Worm (Caenorhabditis elegans) whole organism, young adult: ENCODE measurements around the gene dnc-1.

Source experiments
- B0261.1 ChIP-seq: sonication (generic microtip); optimal IDR thresholded peaks from 2 replicates; lab custom pipeline; 2016; ENCODE audit warnings: mild to moderate bottlenecking, missing genetic modification characterization, moderate library complexity, missing compliant biosample characterization
- F10E7.11 ChIP-seq: sonication (generic microtip); optimal IDR thresholded peaks from 2 replicates; lab custom pipeline; 2017; ENCODE audit warnings: mild to moderate bottlenecking, missing genetic modification characterization, moderate library complexity, missing compliant biosample characterization
- F37B4.10 ChIP-seq: fragments of 200-800 bp; sonication (Bioruptor generic); IDR thresholded peaks from 2 replicates; pipeline ENCODE4 v1.3.6; 2022; ENCODE audit warnings: missing genetic modification characterization, missing compliant biosample characterization
- F39B2.1 ChIP-seq: fragments of 200-800 bp; sonication (Bioruptor generic); IDR thresholded peaks from 2 replicates; pipeline ENCODE4 v1.3.6; 2022; ENCODE audit warnings: missing genetic modification reagents, missing genetic modification characterization, missing compliant biosample characterization
- F57C9.4 ChIP-seq: sonication (generic microtip); optimal IDR thresholded peaks from 2 replicates; lab custom pipeline; 2017; ENCODE audit warnings: mild to moderate bottlenecking, missing genetic modification characterization, missing compliant biosample characterization
- K11D2.4 ChIP-seq: fragments of 200-800 bp; sonication (Bioruptor generic); IDR thresholded peaks from 2 replicates; pipeline ENCODE4 v1.3.6; 2022; ENCODE audit warnings: missing genetic modification reagents, missing genetic modification characterization, missing compliant biosample characterization
- Y79H2A.3 ChIP-seq: fragments of 200-800 bp; sonication (Bioruptor generic); conservative IDR thresholded peaks from 2 replicates; pipeline ENCODE4 v1.3.6; 2022; ENCODE audit warnings: missing genetic modification reagents, missing genetic modification characterization, missing compliant biosample characterization
- akir-1 ChIP-seq: fragments of 200-800 bp; sonication (Bioruptor generic); optimal IDR thresholded peaks from 2 replicates; lab custom pipeline; 2018; ENCODE audit warnings: mild to moderate bottlenecking, missing genetic modification characterization, moderate library complexity, missing compliant biosample characterization
- attf-3 ChIP-seq: fragments of 200-800 bp; sonication (Bioruptor generic); conservative IDR thresholded peaks from 2 replicates; pipeline ENCODE4 v1.3.6; 2022; ENCODE audit warnings: missing genetic modification reagents, missing genetic modification characterization, missing compliant biosample characterization
- ceh-27 ChIP-seq: fragments of 200-800 bp; sonication (Bioruptor generic); optimal IDR thresholded peaks from 2 replicates; lab custom pipeline; 2018; ENCODE audit warnings: mild to moderate bottlenecking, missing genetic modification characterization, moderate library complexity, missing compliant biosample characterization
- ceh-91 ChIP-seq: fragments of 200-800 bp; sonication (Bioruptor generic); IDR thresholded peaks from 2 replicates; pipeline ENCODE4 v1.3.6; 2022; ENCODE audit warnings: missing genetic modification reagents, missing genetic modification characterization, missing compliant biosample characterization
- die-1 ChIP-seq: sonication (generic microtip); optimal IDR thresholded peaks from 2 replicates; lab custom pipeline; 2016; ENCODE audit warnings: missing genotype, mild to moderate bottlenecking, missing genetic modification characterization, missing compliant biosample characterization
- dpff-1 ChIP-seq: sonication (generic microtip); optimal IDR thresholded peaks from 2 replicates; lab custom pipeline; 2017; ENCODE audit warnings: mild to moderate bottlenecking, missing genetic modification characterization, missing compliant biosample characterization
- ets-4 ChIP-seq: fragments of 200-800 bp; sonication (Bioruptor generic); optimal IDR thresholded peaks from 2 replicates; lab custom pipeline; 2018; ENCODE audit warnings: mild to moderate bottlenecking, missing genetic modification characterization, missing compliant biosample characterization
- gei-17 ChIP-seq: fragments of 200-800 bp; sonication (Bioruptor generic); optimal IDR thresholded peaks from 2 replicates; lab custom pipeline; 2018; ENCODE audit warnings: mild to moderate bottlenecking, missing genetic modification characterization, missing compliant biosample characterization
- him-1 ChIP-seq: sonication (generic microtip); optimal IDR thresholded peaks from 2 replicates; lab custom pipeline; 2016; ENCODE audit warnings: missing genotype, missing genetic modification reagents, missing genetic modification characterization, missing compliant biosample characterization
- hmg-1.2 ChIP-seq: fragments of 200-800 bp; sonication (Bioruptor generic); IDR thresholded peaks from 2 replicates; pipeline ENCODE4 v1.3.6; 2022; ENCODE audit warnings: missing genetic modification reagents, missing genetic modification characterization, missing compliant biosample characterization
- hsf-1 ChIP-seq: fragments of 200-800 bp; sonication (Bioruptor generic); IDR thresholded peaks from 2 replicates; pipeline ENCODE4 v1.3.6; 2022; ENCODE audit warnings: missing genetic modification reagents, missing genetic modification characterization, missing compliant biosample characterization
- let-526 ChIP-seq: fragments of 200-800 bp; sonication (Bioruptor generic); IDR thresholded peaks from 2 replicates; pipeline ENCODE4 v1.3.6; 2022; ENCODE audit warnings: missing genetic modification reagents, missing genetic modification characterization, missing compliant biosample characterization
- let-607 ChIP-seq, 2 experiments: fragments of 200-800 bp in 1 of 2; sonication (Bioruptor generic) in 1 of 2; sonication (generic microtip) in 1 of 2; optimal IDR thresholded peaks; 2 replicates each; lab custom pipeline; 2016 to 2018; ENCODE audit warnings: mild to moderate bottlenecking in 2 of 2, missing compliant biosample characterization in 2 of 2, missing genetic modification characterization in 2 of 2, moderate library complexity in 2 of 2, missing genotype in 1 of 2
- lin-40 ChIP-seq: sonication (generic microtip); optimal IDR thresholded peaks from 2 replicates; lab custom pipeline; 2016; ENCODE audit warnings: missing genetic modification characterization, mild to moderate bottlenecking, missing compliant biosample characterization, missing genotype, missing genetic modification reagents
- nfya-1 ChIP-seq: sonication (generic microtip); optimal IDR thresholded peaks from 2 replicates; lab custom pipeline; 2017; ENCODE audit warnings: antibody characterized with exemption, missing compliant biosample characterization, missing genetic modification characterization, borderline replicate concordance; ENCODE audit not compliant: insufficient read depth
- nfya-2 ChIP-seq: fragments of 200-800 bp; sonication (Bioruptor generic); IDR thresholded peaks from 2 replicates; pipeline ENCODE4 v1.3.6; 2022; ENCODE audit warnings: missing genetic modification reagents, missing genetic modification characterization, missing compliant biosample characterization
- nhr-80 ChIP-seq: sonication (generic microtip); optimal IDR thresholded peaks from 2 replicates; lab custom pipeline; 2016; ENCODE audit warnings: missing genetic modification characterization, missing compliant biosample characterization
- rpc-1 ChIP-seq, 2 experiments: fragments of 150-350 bp in 1 of 2; sonication (generic microtip) in 1 of 2; optimal IDR thresholded peaks; 2 replicates each; lab custom pipeline; 2014 to 2018; ENCODE audit warnings: missing biosample characterization in 1 of 2, missing genetic modification characterization in 1 of 2, missing genetic modification reagents in 1 of 2, missing genotype in 1 of 2
- snpc-1.3 ChIP-seq: sonication (generic microtip); optimal IDR thresholded peaks from 2 replicates; lab custom pipeline; 2017; ENCODE audit warnings: missing genetic modification characterization, mild to moderate bottlenecking, missing compliant biosample characterization, antibody characterized with exemption, moderate library complexity, missing genotype, missing genetic modification reagents; ENCODE audit not compliant: insufficient read depth
- tbp1 ChIP-seq: fragments of 200-800 bp; sonication (Bioruptor generic); optimal IDR thresholded peaks from 2 replicates; lab custom pipeline; 2018; ENCODE audit warnings: mild to moderate bottlenecking, missing genetic modification characterization, missing compliant biosample characterization
- tbx-9 ChIP-seq: sonication (generic microtip); optimal IDR thresholded peaks from 2 replicates; lab custom pipeline; 2016; ENCODE audit warnings: borderline replicate concordance, missing genetic modification characterization, inconsistent platforms, missing compliant biosample characterization
- ztf-22 ChIP-seq: fragments of 200-800 bp; sonication (Bioruptor generic); optimal IDR thresholded peaks from 2 replicates; lab custom pipeline; 2018; ENCODE audit warnings: mild to moderate bottlenecking, missing genetic modification characterization, moderate library complexity, missing compliant biosample characterization
- ztf-26 ChIP-seq: sonication (generic microtip); optimal IDR thresholded peaks from 2 replicates; lab custom pipeline; 2017; ENCODE audit warnings: missing genetic modification characterization, missing compliant biosample characterization

Gene dnc-1

ce11 chrIV:10970767-10971166 is 37.8 kb upstream of the dnc-1 start (continued):
- TF ChIP-seq ztf-26: no peak

ce11 chrIV:10970333-10970732 is 37.3 kb upstream of the dnc-1 start:
- peak; percentile 77 for TF ChIP-seq ets-4
- peak; percentile 97 for TF ChIP-seq nhr-80 (tag; lab: Kevin White, UChicago)
- peak; percentile 34 to 66 for TF ChIP-seq let-607 (tag; optimal IDR thresholded peaks at IDR 0.05; lab: Kevin White, UChicago)
- no peak for TF ChIP-seq let-526 (GFP tag; lab: Robert Waterston, UW)
- no peak for TF ChIP-seq dpff-1 (tag; lab: Kevin White, UChicago)
- peak; percentile 45 for TF ChIP-seq ztf-22 (GFP tag; lab: Kevin White, UChicago)

- no peak for TF ChIP-seq nfya-2 (GFP tag; lab: Robert Waterston, UW)
- no peak for TF ChIP-seq nhr-80 (tag; lab: Kevin White, UChicago)
- no peak for TF ChIP-seq tbp1 (GFP tag; lab: Kevin White, UChicago)
- TF ChIP-seq attf-3 (GFP tag; lab: Robert Waterston, UW): no peak
- TF ChIP-seq F39B2.1 (GFP tag; lab: Robert Waterston, UW): no peak
- TF ChIP-seq snpc-1.3 (tag; lab: Kevin White, UChicago): no peak
- TF ChIP-seq hmg-1.2: no peak
These were observed 33.4 kb upstream of the dnc-1 start, which contains the start of the genes aqp-3 and Y69E1A.8 for ce11 chrIV:10966359-10966758. Gene aqp-3 (minus strand): TSS chrIV:10966459. Gene Y69E1A.8 (plus strand): TSS chrIV:10966604.

- TF ChIP-seq nhr-80 (tag; lab: Kevin White, UChicago): peak; percentile 57
- no peak for TF ChIP-seq ceh-91 (GFP tag; lab: Robert Waterston, UW)
- no peak for TF ChIP-seq hmg-1.2
- TF ChIP-seq let-526 (GFP tag; lab: Robert Waterston, UW): no peak
- TF ChIP-seq die-1 (tag; lab: Kevin White, UChicago): no peak
- TF ChIP-seq dpff-1 (tag; lab: Kevin White, UChicago): no peak
- no peak for TF ChIP-seq F57C9.4 (tag; lab: Kevin White, UChicago)
These were observed 31.7 kb upstream of the dnc-1 start for ce11 chrIV:10964688-10965087.

ce11 chrIV:10958230-10958588 is 25.2 kb upstream of the dnc-1 start, which contains the start of gene sri-19:
Gene sri-19 (plus strand): TSS chrIV:10958372.
- no peak for TF ChIP-seq F37B4.10 (GFP tag; lab: Robert Waterston, UW)

- no peak for TF ChIP-seq lin-40 (tag; lab: Kevin White, UChicago)
- no peak for TF ChIP-seq F10E7.11 (tag; lab: Kevin White, UChicago)
- TF ChIP-seq hsf-1 (GFP tag; lab: Robert Waterston, UW): no peak
- TF ChIP-seq tbx-9: no peak
- no peak for TF ChIP-seq rpc-1 (optimal IDR thresholded peaks at IDR 0.05; lab: Kevin White, UChicago)
- TF ChIP-seq rpc-1 (tag; optimal IDR thresholded peaks at IDR 0.05; lab: Kevin White, UChicago): no peak
- no peak for TF ChIP-seq ceh-27 (GFP tag; lab: Kevin White, UChicago)
- no peak for TF ChIP-seq let-607 (tag; optimal IDR thresholded peaks at IDR 0.05; lab: Kevin White, UChicago)
- no peak for TF ChIP-seq nhr-80 (tag; lab: Kevin White, UChicago)
- no peak for TF ChIP-seq Y79H2A.3 (GFP tag; lab: Robert Waterston, UW)
- no peak for TF ChIP-seq nfya-1 (tag; lab: Kevin White, UChicago)
- no peak for TF ChIP-seq akir-1 (GFP tag; lab: Kevin White, UChicago)
- no peak for TF ChIP-seq him-1 (tag; lab: Kevin White, UChicago)
- no peak for TF ChIP-seq K11D2.4 (GFP tag; lab: Robert Waterston, UW)
- no peak for TF ChIP-seq gei-17 (GFP tag; lab: Kevin White, UChicago)
- no peak for TF ChIP-seq B0261.1
- TF ChIP-seq, all 124 proteins: peak for 0
These were observed 24.7 kb upstream of the dnc-1 start, which contains the start of gene Y69E1A.5 for ce11 chrIV:10957583-10958229. Gene Y69E1A.5 (minus strand): TSS chrIV:10957655.
